Worm (Caenorhabditis elegans): Measurements from ENCODE around the gene W02F12.4.

The W02F12.4 gene

ce11 chrV:6690075-6690474 lies 16.7 kb downstream of the W02F12.4 start:
- TF ChIP-seq nhr-23 (tag; optimal IDR thresholded peaks at IDR 0.05): no peak
- peak; percentile 62 for TF ChIP-seq sma-3 (GFP tag; optimal IDR thresholded peaks at IDR 0.05)
- no peak for TF ChIP-seq ztf-11 (tag; optimal IDR thresholded peaks at IDR 0.05)
- peak; percentile 39 for TF ChIP-seq nhr-25 (tag; optimal IDR thresholded peaks at IDR 0.05)
- TF ChIP-seq unc-39 (tag; optimal IDR thresholded peaks at IDR 0.05): no peak

DNA sequence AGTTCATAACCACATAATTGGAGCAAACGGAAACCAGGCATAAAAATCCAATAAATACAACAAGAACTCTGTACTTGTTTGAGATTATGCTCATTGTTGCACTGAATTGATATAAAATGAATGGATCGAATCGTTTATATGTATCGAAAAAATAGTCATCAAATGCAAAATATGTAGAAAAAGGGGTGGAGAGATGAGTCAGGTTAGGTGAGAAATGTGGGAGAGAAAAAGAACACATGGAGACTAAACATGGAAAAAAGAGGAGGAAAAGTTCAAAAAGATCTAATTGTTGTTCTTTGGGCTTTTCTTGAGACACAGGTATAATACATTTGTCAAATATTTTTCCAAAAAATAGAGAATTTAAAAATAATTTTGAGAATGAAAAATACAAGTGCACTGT lies 18.3 kb downstream of the W02F12.4 start, which contains the start of gene K11G9.5:
TSS of gene K11G9.5 (minus strand) at position 101 of the 400 bp plus-strand sequence.
- TF ChIP-seq mdl-1 (tag; optimal IDR thresholded peaks at IDR 0.05) (no peak), C34F6.9 (tag; optimal IDR thresholded peaks at IDR 0.05) (no peak), nhr-10 (tag; optimal IDR thresholded peaks at IDR 0.05) (no peak), zag-1 (tag; optimal IDR thresholded peaks at IDR 0.05) (no peak), R02D3.7 (tag; optimal IDR thresholded peaks at IDR 0.05) (no peak), lin-39 (tag; optimal IDR thresholded peaks at IDR 0.05) (no peak), fos-1 (tag; optimal IDR thresholded peaks at IDR 0.05) (no peak), nhr-77 (tag; optimal IDR thresholded peaks at IDR 0.05) (no peak), unc-55 (GFP tag; optimal IDR thresholded peaks at IDR 0.05) (no peak), unc-39 (tag; optimal IDR thresholded peaks at IDR 0.05) (no peak), Y55F3AM.14 (GFP tag; optimal IDR thresholded peaks at IDR 0.05) (no peak), aly-2 (tag; optimal IDR thresholded peaks at IDR 0.05) (no peak), egl-27 (tag; optimal IDR thresholded peaks at IDR 0.05) (no peak), alr-1 (tag; optimal IDR thresholded peaks at IDR 0.05) (no peak), gmeb-1 (tag; optimal IDR thresholded peaks at IDR 0.05) (no peak), ztf-1 (GFP tag; conservative IDR thresholded peaks at IDR 0.05) (no peak), ama-1 (optimal IDR thresholded peaks at IDR 0.05) (no peak)

- TF ChIP-seq egl-27 (tag; optimal IDR thresholded peaks at IDR 0.05): no peak
- TF ChIP-seq C34F6.9 (tag; optimal IDR thresholded peaks at IDR 0.05): no peak
- TF ChIP-seq dmd-4 (tag; optimal IDR thresholded peaks at IDR 0.05): no peak
Observed at ce11 chrV:6685963-6686362, 20.8 kb downstream of the W02F12.4 start.

ce11 chrV:6685499-6685898 lies 21.2 kb downstream of the W02F12.4 start:
- TF ChIP-seq Y55F3AM.14 (GFP tag; optimal IDR thresholded peaks at IDR 0.05): no peak
- TF ChIP-seq alr-1 (tag; optimal IDR thresholded peaks at IDR 0.05): no peak
- TF ChIP-seq zag-1 (tag; optimal IDR thresholded peaks at IDR 0.05): no peak
- TF ChIP-seq lin-39 (tag; optimal IDR thresholded peaks at IDR 0.05): no peak
- TF ChIP-seq sma-3 (GFP tag; optimal IDR thresholded peaks at IDR 0.05): no peak
- TF ChIP-seq lin-11 (tag; optimal IDR thresholded peaks at IDR 0.05): no peak
- TF ChIP-seq nhr-12 (tag; optimal IDR thresholded peaks at IDR 0.05): no peak
- TF ChIP-seq nhr-25 (tag; optimal IDR thresholded peaks at IDR 0.05): no peak

DNA sequence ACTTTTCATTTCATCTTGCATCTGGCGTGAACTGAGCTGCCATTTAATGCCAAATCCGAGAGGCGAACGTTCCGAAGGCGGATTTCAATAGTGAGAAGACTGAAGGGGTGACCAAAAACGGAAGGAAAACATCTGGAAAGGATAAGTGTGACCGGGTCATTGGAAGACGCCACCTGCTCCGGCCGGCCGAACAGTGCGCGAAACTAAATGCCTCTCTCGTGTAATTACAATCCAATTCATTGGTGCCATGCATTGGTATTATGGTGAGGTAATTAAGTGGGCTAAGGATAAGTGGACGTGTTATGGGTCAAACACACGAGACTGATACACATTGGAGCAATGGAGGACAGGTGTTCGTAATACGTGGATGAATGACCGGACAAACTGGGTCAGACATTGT lies 22.2 kb downstream of the W02F12.4 start:
- TF ChIP-seq unc-62 (GFP tag; optimal IDR thresholded peaks at IDR 0.05) (no peak), R02D3.7 (tag; optimal IDR thresholded peaks at IDR 0.05) (no peak), ceh-82 (tag; optimal IDR thresholded peaks at IDR 0.05) (no peak), skn-1 (tag; optimal IDR thresholded peaks at IDR 0.05) (no peak), nhr-129 (tag; optimal IDR thresholded peaks at IDR 0.05) (no peak), egl-27 (tag; optimal IDR thresholded peaks at IDR 0.05) (no peak), zag-1 (tag; optimal IDR thresholded peaks at IDR 0.05) (no peak), gmeb-1 (tag; optimal IDR thresholded peaks at IDR 0.05) (no peak), blmp-1 (tag; optimal IDR thresholded peaks at IDR 0.05; ENCODE audit: insufficient read depth) (no peak), nhr-12 (tag; optimal IDR thresholded peaks at IDR 0.05) (no peak), dmd-4 (tag; optimal IDR thresholded peaks at IDR 0.05) (no peak), nhr-25 (tag; optimal IDR thresholded peaks at IDR 0.05) (no peak), mdl-1 (tag; optimal IDR thresholded peaks at IDR 0.05) (no peak), sma-3 (GFP tag; optimal IDR thresholded peaks at IDR 0.05) (no peak), peb-1 (tag; optimal IDR thresholded peaks at IDR 0.05) (no peak), nhr-23 (tag; optimal IDR thresholded peaks at IDR 0.05) (no peak), C34F6.9 (tag; optimal IDR thresholded peaks at IDR 0.05) (no peak), mab-5 (tag; optimal IDR thresholded peaks at IDR 0.05) (no peak), nhr-11 (tag; optimal IDR thresholded peaks at IDR 0.05) (no peak)

DNA sequence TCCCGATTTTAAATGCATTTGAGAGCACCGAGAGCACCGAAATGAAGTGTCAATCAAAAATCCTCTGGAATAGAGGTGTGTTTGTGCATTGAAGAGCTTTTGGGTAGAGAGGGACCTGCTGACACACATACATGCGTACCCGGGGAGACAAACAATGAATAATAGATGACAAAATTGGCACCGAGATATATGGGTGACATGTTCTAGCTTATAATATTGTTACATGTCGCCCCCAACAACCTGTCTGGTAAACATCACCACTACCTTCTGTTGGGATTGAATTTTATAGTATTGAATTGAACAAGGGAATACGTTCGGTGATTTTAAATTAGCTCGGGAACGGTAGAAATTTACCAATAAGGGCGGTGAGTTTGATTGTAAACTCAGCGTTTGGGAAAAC lies 23.0 kb downstream of the W02F12.4 start:
- no peak for TF ChIP-seq F13H6.1 (tag; optimal IDR thresholded peaks at IDR 0.05)
- TF ChIP-seq mab-5 (tag; optimal IDR thresholded peaks at IDR 0.05): no peak
- TF ChIP-seq egl-27 (tag; optimal IDR thresholded peaks at IDR 0.05): no peak

Data from whole organism, L2 larva.